Worm (Caenorhabditis elegans): ENCODE data around the gene F35E12.2.

DNA sequence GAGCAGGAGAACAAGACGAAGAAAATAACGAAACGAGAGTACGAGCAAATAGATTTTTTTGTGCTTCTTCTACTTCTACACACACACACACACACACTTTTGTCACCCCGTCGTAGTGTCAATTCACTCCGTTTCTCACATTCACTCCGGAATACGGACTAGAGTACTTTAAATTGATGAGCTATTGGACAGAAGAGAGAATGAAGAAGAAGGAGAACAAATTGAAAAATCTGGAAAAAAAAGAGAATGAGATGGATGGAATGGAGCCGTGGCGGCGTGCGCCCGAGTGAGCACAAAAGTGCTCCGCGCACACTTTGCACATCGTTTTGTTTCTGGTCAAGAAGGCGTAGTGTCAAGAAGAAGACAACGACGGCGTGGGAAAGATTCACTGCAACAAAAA, 37.2 kb downstream of the F35E12.2 start:
- TF ChIP-seq fkh-10 (GFP tag; optimal IDR thresholded peaks at IDR 0.05) (no peak), snpc-4 (tag; optimal IDR thresholded peaks at IDR 0.05) (no peak), pha-4 (tag; optimal IDR thresholded peaks at IDR 0.05) (no peak), tbx-2 (tag; optimal IDR thresholded peaks at IDR 0.05) (no peak), nhr-25 (tag; optimal IDR thresholded peaks at IDR 0.05) (no peak), nhr-77 (tag; optimal IDR thresholded peaks at IDR 0.05) (no peak), aly-2 (tag; optimal IDR thresholded peaks at IDR 0.05) (no peak), ceh-28 (tag; optimal IDR thresholded peaks at IDR 0.05) (no peak), lin-39 (tag; optimal IDR thresholded peaks at IDR 0.05) (no peak)
